Worm (Caenorhabditis elegans): ENCODE data around the gene sam-10.

sam-10 gene

DNA sequence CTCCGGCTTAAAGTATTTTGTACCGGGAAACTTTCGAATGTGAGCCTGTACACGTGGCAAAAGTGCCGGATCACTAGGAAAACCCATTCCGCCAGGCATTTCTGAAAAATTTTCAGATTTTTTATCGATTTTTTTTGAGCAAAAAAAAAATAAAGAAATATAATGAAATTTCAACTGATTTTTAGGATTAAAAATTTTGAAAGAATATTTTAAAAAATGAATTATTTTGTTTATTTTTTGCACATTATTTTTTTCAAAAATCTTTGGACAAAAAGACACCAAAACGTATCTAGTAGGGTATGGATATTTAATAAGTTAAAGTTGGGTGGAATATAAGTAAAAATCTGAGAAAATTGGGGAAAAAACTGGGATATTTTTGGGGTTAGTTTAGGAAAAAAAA is 9.5 kb downstream of the sam-10 start, which contains the start of gene mac-1:
Gene mac-1 (minus strand): TSS at position 101 of the 400 bp plus-strand sequence.
- TF ChIP-seq snpc-3.4 (tag; optimal IDR thresholded peaks at IDR 0.05) (no peak), attf-3 (GFP tag; conservative IDR thresholded peaks at IDR 0.05) (no peak), snpc-1.1 (tag; optimal IDR thresholded peaks at IDR 0.05; ENCODE audit: insufficient read depth) (no peak), F22D6.2 (tag; optimal IDR thresholded peaks at IDR 0.05) (no peak), atf-7 (tag; optimal IDR thresholded peaks at IDR 0.05) (no peak), rcor-1 (GFP tag; IDR thresholded peaks at IDR 0.05) (no peak), let-526 (GFP tag; IDR thresholded peaks at IDR 0.05) (no peak), Y53G8AR.9 (GFP tag; conservative IDR thresholded peaks at IDR 0.05) (no peak), C06A6.2 (GFP tag; conservative IDR thresholded peaks at IDR 0.05) (no peak), ztf-6 (GFP tag; IDR thresholded peaks at IDR 0.05) (no peak), lsy-27 (tag; optimal IDR thresholded peaks at IDR 0.05; ENCODE audit: borderline replicate concordance, insufficient read depth) (no peak), ztf-18 (tag; optimal IDR thresholded peaks at IDR 0.05) (no peak), hmg-1.2 (GFP tag; IDR thresholded peaks at IDR 0.05) (no peak)

DNA sequence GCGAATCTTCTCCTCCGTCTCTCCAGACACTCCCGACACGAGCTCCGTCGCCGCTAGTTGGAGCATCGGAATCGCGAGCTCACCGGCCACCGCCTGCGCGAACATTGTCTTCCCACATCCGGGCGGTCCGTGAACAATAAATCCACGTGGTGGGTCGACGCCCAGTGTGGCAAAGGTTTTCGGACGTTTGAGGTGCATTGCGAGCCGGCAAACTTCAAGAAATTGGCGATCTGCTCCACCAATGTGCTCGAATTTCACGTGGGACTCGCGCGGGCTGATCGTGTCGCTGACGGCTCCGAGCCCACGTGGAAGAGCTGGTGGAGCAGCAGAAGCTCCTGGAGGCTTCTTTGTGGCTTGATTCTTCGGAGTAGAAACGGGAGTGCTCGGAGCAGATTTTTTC is 13.7 kb downstream of the sam-10 start:
- TF ChIP-seq ztf-6 (GFP tag; IDR thresholded peaks at IDR 0.05) (no peak), lin-35 (GFP tag; optimal IDR thresholded peaks at IDR 0.05) (no peak), ztf-26 (tag; optimal IDR thresholded peaks at IDR 0.05) (no peak), zfh-2 (GFP tag; conservative IDR thresholded peaks at IDR 0.05) (peak; percentile 84), egrh-3 (GFP tag; IDR thresholded peaks at IDR 0.05) (peak; percentile 60; the same call in 1 of the 2 replicates), lsl-1 (GFP tag; optimal IDR thresholded peaks at IDR 0.05) (no peak)

DNA sequence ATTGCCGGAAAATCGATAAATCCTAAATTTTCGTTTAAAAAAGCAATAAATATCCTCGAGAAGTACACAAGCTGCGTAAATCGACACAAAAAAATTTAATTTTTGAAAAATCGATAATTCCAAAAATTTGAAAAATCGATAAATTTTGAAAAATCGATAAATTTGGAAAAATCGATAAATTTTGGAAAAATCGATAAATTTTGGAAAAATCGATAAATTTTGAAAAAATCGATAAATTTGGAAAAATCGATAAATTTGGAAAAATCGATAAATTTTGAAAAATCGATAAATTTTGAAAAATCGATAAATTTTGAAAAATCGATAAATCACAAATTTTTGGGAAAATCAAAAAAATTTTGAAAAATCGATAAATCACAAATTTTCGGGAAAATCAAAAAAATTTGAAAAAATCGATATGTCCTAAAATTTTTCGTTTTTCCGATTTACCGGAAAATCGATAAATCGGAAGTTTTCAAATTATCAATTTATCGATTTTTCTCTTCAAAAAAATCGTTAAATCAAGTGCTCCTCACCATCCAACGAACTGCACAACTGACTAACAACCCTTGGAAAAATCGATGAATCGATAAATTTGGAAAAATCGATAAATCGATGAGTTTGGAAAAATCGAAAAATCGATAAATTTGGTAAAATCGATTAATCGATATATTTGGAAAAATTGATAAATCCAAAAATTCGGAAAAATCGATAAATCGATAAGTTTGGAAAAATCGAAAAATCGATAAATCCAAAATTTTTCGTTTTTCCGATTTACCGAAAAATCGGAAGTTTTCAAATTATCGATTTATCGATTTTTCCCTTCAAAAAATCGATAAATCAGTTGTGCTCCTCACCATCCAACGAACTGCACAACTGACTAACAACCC is 14.4 kb downstream of the sam-10 start:
- TF ChIP-seq aptf-3 (GFP tag; IDR thresholded peaks at IDR 0.05) = no peak
- TF ChIP-seq lin-40 (tag; optimal IDR thresholded peaks at IDR 0.05) = no peak
- TF ChIP-seq mxl-1 (tag; optimal IDR thresholded peaks at IDR 0.05) = no peak
- no peak for TF ChIP-seq mel-28 (tag; optimal IDR thresholded peaks at IDR 0.05; ENCODE audit: borderline replicate concordance)
- TF ChIP-seq ztf-25 (GFP tag; IDR thresholded peaks at IDR 0.05) = no peak
- no peak for TF ChIP-seq F22D6.2 (tag; optimal IDR thresholded peaks at IDR 0.05)
- no peak for TF ChIP-seq Y53F4B.3 (GFP tag; IDR thresholded peaks at IDR 0.05)
- TF ChIP-seq egrh-3 (GFP tag; IDR thresholded peaks at IDR 0.05) = no peak
- TF ChIP-seq D2030.7 (GFP tag; IDR thresholded peaks at IDR 0.05) = no peak
- TF ChIP-seq lin-26 (GFP tag; IDR thresholded peaks at IDR 0.05) = no peak
- TF ChIP-seq ztf-3 (GFP tag; optimal IDR thresholded peaks at IDR 0.05) = no peak
- TF ChIP-seq nfya-2 (GFP tag; IDR thresholded peaks at IDR 0.05) = no peak
- TF ChIP-seq madf-8 (GFP tag; conservative IDR thresholded peaks at IDR 0.05) = no peak
- TF ChIP-seq F49E8.2 (tag; optimal IDR thresholded peaks at IDR 0.05; ENCODE audit: insufficient read depth) = no peak
- no peak for TF ChIP-seq sea-2 (GFP tag; IDR thresholded peaks at IDR 0.05)
- no peak for TF ChIP-seq B0261.1 (tag; optimal IDR thresholded peaks at IDR 0.05)

DNA sequence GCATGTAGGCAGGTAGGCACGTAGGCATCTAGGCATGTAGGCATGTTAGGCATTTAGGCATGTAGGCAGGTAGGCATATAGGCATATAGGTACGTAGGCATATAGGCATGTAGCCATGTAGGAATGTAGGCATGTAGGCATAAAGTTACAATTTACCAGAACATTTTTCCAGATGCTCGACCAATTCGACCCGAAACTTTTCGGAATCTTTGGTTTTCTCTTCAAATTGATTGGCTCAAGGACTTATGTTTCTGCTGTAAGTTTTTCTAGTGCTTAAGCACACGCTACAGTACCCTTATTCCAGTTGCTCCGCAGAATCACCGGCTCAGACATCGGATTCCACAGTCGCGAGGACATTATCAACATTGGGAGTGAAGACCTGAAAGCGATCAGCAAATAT is 20.1 kb downstream of the sam-10 start:
- TF ChIP-seq rec-8 (tag; optimal IDR thresholded peaks at IDR 0.05) = no peak
- TF ChIP-seq sptf-2 (GFP tag; optimal IDR thresholded peaks at IDR 0.05) = no peak
- TF ChIP-seq C17E4.6 (GFP tag; IDR thresholded peaks at IDR 0.05) = no peak
- TF ChIP-seq ztf-28 (GFP tag; IDR thresholded peaks at IDR 0.05) = no peak
- no peak for TF ChIP-seq efl-1 (GFP tag; optimal IDR thresholded peaks at IDR 0.05)
- no peak for TF ChIP-seq let-607 (tag; optimal IDR thresholded peaks at IDR 0.05)
- no peak for TF ChIP-seq repo-1 (tag; optimal IDR thresholded peaks at IDR 0.05)
- no peak for TF ChIP-seq Y79H2A.3 (GFP tag; conservative IDR thresholded peaks at IDR 0.05)
- TF ChIP-seq Y95B8A.8 (GFP tag; IDR thresholded peaks at IDR 0.05) = no peak
- no peak for TF ChIP-seq pbrm-1 (GFP tag; IDR thresholded peaks at IDR 0.05)
- TF ChIP-seq T07F8.4 (tag; optimal IDR thresholded peaks at IDR 0.05) = no peak
- no peak for TF ChIP-seq xnd-1 (tag; optimal IDR thresholded peaks at IDR 0.05)

Data from whole organism, young adult.